Worm (Caenorhabditis elegans): Measurements from ENCODE around the gene latd-1.

- TF ChIP-seq sma-3 (GFP tag; optimal IDR thresholded peaks at IDR 0.05): no peak
- no peak for TF ChIP-seq ztf-11 (tag; optimal IDR thresholded peaks at IDR 0.05)
- TF ChIP-seq Y55F3AM.14 (GFP tag; optimal IDR thresholded peaks at IDR 0.05): no peak
- no peak for TF ChIP-seq ceh-82 (tag; optimal IDR thresholded peaks at IDR 0.05)
- TF ChIP-seq unc-39 (tag; optimal IDR thresholded peaks at IDR 0.05): no peak
- no peak for TF ChIP-seq fos-1 (tag; optimal IDR thresholded peaks at IDR 0.05)
- TF ChIP-seq ZK546.5 (tag; optimal IDR thresholded peaks at IDR 0.05): no peak
- no peak for TF ChIP-seq aly-2 (tag; optimal IDR thresholded peaks at IDR 0.05)
Measured at ce11 chrX:7873350-7873749, 24.2 kb downstream of the latd-1 start.
